Fruit fly (Drosophila melanogaster) whole organism, larva: ENCODE data around the gene CG31676.

Experiments used
- noc ChIP-seq: fragments of 200-800 bp; sonication (Bioruptor generic); optimal IDR thresholded peaks from 3 replicates; lab custom pipeline; 2019; ENCODE audit warnings: missing biosample characterization, mild to moderate bottlenecking, missing genetic modification characterization, moderate library complexity

Gene CG31676

DNA sequence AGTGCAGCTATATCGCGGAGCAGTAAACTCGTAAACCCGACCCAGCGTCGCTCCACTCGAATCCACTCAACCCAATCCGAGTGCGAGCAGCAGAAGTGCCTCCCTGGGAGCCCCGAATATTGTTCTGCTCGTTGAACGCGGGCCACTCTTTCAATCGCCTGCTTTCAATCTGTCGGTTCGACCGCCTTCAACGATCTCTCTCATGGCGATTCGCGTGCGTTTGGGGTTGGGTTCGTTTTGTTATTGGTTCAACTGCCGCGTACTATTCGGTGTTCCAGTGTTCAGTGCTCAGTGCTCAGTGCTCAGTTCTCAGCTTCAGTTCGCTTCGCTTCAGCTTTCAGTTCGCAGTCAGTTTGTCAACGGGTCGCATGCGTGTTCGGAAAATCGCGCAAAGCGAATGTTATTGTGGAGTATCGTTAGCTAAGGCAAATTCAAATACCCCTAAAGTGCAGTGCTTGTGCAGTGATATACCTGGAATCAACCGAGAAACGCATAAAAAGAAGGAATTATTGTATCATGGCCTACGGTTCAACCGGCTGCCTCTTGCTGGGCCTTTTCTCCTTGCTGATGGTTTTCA is at the start of gene CG31676:
Gene CG31676 (plus strand): TSS at position 289 of the 577 bp plus-strand sequence.
- TF ChIP-seq noc: no peak

DNA sequence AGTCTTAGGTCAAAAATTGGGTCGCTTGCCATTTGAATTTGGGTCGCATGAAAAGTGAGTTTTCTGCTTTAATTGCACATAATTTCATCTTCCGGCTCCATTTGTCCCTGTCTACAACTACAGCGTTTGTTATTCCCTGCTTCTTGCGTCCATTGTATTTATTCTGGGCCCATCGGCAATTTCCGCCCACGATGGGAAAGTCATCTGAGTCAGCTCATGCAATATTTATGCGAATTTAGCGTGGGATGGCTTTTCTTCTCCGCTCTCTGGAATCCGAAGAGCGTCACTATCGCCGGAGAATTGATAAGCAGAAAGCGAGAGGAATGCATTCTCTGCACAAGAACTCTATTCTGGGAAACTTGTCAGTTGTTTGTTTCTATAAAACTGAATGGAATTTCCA is 48.0 kb upstream of the CG31676 start:
- TF ChIP-seq noc: no peak

DNA sequence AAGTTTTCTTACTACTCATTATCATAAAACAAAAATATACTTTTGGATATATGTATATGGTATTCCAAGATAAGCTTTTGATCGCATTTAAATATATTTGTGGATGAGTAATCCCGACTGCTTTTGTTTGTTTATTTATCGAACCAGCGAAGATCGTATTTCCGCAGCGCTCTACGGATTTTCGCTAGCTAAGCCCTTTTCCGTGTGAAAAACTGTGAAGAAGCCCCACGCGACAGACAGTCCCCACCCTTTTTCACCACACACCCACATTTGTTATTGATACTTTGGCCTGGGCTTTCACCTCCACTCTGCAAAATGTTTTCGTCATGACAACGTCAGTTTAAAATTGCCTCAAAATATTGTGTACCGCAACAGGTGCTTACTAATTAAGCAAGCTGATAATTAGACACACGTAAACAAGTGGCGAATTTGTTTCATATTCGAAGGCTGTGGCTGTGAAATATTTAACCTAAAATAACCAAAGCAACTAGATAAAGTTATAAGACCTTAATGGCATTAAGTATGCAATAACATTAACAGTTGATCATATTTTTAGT is 47.5 kb upstream of the CG31676 start:
- TF ChIP-seq noc: no peak

DNA sequence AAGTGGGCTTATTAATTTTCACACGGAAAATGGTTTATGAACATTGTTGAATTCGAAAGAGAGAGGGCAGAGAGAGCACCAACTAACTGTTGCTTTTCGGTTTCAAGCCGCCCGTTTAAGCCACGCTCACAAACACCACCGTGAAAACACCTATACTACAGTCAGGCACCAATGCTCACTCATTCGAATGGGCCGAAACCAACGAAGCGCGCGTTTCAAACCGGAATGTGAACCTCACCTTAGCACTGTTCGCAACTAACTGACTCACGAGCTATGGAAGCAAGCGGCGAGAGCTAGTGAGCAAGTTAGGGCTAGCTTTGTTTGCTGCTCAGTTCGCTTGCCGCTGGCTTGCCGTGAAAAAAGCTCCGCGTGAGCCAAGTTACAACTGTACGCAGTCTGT is 46.7 kb upstream of the CG31676 start:
- TF ChIP-seq noc: no peak

DNA sequence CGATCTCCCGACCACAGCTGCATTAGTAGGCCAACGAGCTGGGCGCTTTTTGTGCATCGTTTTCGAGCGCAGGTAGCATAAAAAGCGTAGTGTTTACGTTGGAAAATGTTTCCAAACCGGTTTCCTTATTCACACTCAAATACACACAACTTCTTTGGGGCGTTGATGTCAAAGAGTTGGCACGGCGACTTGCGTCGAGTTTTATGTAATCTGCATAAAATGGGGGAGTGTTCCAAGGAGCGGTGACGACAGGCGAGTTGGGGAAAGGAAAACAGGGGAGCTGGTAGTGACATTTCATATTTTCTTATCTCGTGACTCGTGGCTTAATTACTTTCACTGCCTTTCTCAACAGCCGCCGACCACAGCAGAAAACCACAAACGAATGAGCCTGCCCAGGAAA is 45.9 kb upstream of the CG31676 start:
- TF ChIP-seq noc: no peak

DNA sequence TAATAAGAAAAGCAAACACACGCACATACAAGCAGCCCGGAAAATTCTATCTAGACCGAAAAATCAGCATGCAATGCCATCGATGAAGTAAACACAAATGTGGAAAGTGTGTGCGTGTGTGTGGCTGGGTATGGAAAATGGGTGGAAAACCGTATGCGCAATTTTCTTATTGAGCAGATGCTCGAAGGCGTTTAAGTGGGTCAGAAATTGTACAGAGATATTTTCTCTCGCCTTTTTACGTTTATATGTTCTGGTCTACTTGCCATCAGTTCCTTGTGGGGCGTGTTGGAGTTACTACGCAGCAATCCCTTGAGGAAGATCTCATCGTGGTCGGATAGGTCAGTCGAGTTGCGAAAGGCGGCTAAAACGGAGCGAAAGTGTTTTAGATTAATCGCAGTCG is 44.8 kb upstream of the CG31676 start:
- no peak for TF ChIP-seq noc

DNA sequence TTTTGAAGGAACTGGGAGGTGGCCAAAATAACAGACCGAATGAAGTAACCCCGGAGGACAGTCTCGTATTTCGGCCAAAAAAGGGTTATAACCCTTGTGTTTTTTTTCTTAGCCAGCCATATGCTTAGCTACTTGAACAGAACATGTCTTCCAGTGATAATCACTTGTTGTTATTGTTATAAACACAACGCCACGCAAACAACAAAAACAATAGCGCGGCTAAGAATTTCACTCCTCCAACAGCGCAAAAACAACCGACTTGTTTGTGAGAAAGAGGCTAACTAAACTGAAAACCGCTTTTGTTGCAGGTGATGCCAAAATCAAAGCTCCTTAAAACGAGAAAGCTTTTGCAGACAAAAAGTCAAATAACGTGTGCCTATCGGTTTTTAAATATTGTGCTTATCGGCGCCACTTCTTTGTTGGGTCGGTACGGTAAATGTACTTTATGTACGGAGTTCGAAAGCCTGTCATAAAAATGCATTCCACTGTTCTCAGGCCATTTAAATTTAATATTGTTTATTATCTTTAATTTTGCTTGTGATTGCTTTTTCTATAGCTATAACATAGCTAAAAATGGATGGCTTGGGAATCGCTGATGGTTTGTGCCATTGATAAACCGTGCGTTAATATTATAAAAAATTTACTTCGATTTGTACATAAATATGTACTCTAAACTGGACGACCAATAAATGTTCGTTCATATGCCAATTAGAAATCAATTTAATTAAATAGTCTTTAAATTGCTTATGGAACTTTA is 43.6 kb upstream of the CG31676 start, which contains the start of gene vari:
Gene vari (minus strand): TSS at position 285 of the 757 bp plus-strand sequence.
- TF ChIP-seq noc: no peak

DNA sequence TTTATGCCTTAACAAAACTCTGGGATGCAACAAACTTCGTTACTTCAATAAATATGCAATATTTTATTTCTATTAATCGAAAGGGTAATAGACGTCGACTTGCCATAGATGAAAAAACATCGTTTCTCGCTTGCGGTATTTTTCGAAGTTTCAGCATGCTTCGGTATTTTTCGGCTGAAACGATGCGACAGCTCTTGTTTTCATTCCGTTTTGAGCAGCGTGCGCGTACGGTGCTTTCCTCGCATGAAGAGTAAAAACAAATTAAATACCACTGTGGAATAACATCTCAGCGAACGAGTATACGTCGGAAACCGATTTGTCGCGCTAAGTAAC is 43.1 kb upstream of the CG31676 start, which contains the start of gene CG9328:
Gene CG9328 (plus strand): TSS at position 201 of the 333 bp plus-strand sequence.
- no peak for TF ChIP-seq noc

DNA sequence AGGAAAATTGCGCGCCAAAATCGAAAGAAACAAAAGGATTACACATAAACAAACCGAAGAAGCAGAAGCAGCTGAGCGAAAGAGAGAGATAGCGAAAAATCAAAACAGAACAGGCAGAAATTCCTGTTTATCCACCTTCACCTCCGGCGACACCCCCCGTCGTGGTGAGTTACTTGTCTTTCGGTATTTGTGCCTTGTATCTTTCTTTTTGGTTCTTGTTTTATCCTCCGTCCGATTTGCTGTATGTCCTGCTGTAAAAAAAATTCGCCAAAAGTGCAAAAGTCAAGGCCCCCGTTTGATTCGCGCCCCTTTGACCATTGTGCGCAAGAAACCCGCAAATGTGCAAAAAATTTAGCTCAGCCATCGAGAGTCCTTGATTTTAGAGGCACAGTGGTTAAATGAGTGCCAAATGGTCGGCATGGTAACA is 42.2 kb upstream of the CG31676 start:
- TF ChIP-seq noc: no peak

DNA sequence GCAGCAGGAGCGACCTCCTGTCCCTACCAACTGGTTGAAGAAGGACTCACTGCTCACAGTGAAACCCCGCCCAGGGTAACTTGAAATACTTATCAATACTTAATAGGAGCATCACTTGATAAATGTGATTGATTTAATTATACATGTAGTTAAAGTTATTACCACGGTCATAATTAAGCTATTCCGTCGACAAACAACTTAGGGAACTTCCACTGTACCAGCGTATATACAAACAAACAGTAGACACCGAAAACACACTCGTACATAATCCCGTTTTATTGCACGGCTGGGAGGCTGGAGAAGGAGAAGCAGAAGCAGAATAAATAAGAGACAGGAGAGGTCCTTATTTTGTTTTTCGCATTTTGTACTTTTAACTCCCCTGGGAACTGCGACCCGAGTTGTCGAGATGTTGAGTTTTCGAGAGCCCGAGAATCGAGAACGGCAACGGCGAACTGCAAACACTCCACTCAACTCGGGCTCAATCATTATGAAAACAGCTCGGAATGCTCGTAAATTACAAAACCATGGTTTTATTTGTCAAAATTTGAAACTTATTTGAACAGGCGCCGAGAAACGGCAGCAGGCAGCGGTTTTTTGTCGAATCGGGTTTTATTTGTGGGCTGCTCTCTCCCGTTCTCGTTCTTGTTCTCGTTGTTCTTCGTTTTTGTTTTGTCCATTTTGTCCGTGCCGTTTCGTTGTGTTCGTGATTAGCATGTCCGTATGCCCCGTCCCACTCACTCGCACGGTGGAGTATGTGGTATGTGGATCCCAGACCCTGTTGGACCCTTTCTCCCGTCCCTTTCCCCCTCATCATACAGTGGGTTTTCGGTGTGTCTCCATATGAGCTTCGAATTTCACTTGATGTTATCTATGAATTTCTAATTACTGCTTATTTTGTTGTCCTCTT is 40.3 kb upstream of the CG31676 start:
- TF ChIP-seq noc: peak; percentile 69

DNA sequence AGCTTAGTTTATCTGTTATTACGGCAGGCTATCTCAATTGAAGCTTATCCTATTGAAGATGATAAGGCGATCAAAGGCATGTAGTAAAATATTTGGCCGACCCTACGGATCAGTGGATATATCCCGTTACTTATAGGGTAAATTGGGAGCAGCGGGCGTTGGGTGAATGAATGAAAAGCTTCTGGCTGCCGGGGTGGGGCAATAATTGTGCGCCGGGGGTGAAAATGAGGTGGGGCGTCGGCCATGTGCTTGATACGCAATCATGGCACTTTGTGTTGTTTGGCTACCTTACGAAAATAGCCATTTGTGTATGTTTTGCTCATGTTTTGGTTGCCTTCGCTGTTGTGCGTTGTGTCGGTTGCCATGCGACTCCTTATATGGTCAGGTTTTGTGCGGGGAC is 38.7 kb upstream of the CG31676 start:
- no peak for TF ChIP-seq noc

DNA sequence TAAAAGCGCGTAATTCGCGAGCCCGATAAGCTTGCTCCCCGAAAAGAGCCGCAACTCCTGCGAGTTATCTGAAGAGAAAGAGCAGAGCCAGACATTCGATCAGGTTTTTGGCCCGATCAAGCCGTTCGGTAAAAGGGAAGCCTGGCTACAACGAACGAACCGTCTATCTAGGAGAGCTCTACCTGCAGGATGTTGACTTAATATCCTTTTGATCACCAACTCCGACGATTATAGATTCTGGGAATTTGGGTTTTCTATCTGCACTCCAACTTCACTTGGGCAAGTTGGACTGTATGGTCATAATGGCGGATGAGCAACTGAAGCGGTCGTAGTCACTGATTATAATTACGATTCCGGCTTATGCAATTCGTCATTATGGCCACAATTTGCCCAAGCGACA is 38.3 kb upstream of the CG31676 start:
- no peak for TF ChIP-seq noc

DNA sequence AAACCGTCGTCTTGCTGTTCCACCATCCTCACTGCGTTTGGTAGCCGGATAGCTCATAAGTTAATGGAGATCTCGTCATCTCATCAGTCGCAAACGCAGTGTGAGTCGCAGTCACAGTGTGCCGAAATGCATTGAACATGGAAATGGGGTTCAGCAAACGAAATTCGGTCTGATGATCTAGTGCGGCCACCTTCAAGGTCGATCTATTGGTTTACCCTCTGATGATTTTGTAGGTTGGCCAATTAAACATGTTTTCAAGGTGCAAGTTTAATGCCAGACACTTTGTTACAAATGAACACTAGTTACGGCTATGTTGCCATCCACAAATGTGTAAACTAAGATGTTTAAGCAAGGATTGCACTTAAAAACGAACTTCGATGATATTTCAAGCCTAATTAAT is 37.7 kb upstream of the CG31676 start:
- TF ChIP-seq noc: no peak

DNA sequence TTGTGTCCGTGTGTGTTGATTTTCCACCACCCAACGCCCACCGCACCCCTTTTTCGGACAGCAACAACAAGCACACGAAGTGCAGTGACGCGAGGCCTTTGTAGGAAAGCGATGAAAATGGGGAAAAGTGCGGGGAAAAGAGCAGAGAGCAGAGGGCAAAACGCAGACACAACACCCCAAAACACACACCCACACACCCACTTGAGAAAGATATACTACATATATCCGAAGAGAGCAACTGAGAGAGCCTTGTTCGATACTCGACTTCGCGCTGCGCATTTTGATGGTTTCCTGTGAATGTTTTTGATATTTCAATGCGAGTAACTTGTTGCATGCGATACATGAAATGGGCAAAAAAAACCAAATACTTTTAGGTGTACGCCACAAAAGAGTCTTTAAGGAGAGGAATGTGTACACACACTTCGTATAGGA is 36.8 kb upstream of the CG31676 start:
- no peak for TF ChIP-seq noc

DNA sequence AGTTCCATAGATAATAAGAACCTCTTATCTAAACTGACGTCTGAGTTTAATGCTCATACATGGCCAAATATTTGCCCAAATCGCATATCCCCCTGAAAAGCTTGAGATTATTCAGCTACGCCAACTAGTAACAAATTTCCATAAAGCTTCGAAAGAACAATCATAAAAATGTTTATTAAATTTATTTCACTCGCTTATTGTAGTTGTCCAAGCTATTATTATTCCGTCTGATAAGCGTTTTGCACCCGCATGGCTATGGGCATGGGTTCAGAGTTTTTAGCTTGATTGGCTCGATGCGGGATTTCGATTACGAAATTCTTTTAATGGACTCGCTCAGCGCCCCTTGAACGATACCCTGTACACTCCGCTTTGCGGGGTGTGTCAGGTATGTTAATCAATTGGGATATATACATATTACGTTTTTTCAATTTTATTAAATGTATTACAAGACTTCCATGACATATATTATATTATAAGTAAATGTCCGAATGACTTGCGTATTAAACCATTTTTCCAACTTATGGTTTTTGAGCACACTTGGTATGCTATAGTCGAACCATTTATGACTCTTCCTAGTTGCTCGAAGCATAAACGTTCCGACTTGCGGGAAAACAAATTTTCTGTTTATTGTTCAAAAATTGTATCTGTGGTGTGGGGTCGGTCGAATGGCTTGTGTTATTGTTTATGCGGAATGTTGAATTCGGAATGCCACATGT is 34.8 kb upstream of the CG31676 start:
- TF ChIP-seq noc: peak; percentile 97

DNA sequence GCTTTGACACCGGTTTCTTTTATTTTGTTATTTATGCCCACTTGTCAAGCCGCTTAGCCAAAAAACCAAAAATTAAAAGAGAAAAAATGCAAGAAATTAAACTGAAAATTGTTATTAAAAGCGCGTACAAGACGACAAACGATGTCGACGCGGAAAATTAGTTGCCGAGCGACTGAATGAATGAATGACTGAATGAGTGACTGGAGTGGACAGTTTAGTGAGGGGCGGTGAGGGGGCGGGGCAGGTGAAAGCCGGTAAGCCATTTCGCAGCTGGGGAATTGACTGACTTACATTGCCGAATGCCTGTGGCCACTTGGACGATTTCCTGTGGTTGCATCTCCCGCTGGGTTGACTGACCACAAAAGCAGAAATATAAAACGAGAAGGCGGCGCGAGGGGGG is 33.9 kb upstream of the CG31676 start:
- no peak for TF ChIP-seq noc
